Fruit fly (Drosophila melanogaster) Kc167 (cell line): ENCODE data around the gene CG1764.

Source experiments
- h ChIP-seq: fragments of >200 bp; optimal IDR thresholded peaks from 3 replicates; lab custom pipeline; 2018; ENCODE audit warnings: missing external identifiers
- psq ChIP-seq: fragments of >200 bp; optimal IDR thresholded peaks from 2 replicates; lab custom pipeline; 2017; ENCODE audit warnings: missing external identifiers
- ttk ChIP-seq: sonication (Bioruptor generic); optimal IDR thresholded peaks from 2 replicates; lab custom pipeline; 2017; ENCODE audit warnings: missing external identifiers

dm6 chrX:13322405-13322804, 20.2 kb upstream of the CG1764 start:
- no peak for TF ChIP-seq h (lab: Kevin White, UChicago)
- TF ChIP-seq ttk, result no peak
- TF ChIP-seq psq (lab: Kevin White, UChicago), result no peak
